Worm (Caenorhabditis elegans): ENCODE results near the gene EGAP5.1.

Gene EGAP5.1

ce11 chrX:5133980-5134379, 28.9 kb upstream of the EGAP5.1 start, which contains the start of gene tbc-7:
Gene tbc-7, plus strand, starts transcription at chrX:5134280.
- TF ChIP-seq lir-3 (tag; optimal IDR thresholded peaks at IDR 0.05) (no peak), ZK546.5 (tag; optimal IDR thresholded peaks at IDR 0.05) (no peak), spr-3 (GFP tag; optimal IDR thresholded peaks at IDR 0.05) (no peak), F10B5.3 (tag; optimal IDR thresholded peaks at IDR 0.05) (no peak), ZK337.2 (GFP tag; IDR thresholded peaks at IDR 0.05) (no peak), dpl-1 (GFP tag; optimal IDR thresholded peaks at IDR 0.05) (no peak), hif-1 (tag; optimal IDR thresholded peaks at IDR 0.05) (no peak), sdz-12 (GFP tag; optimal IDR thresholded peaks at IDR 0.05) (no peak), lin-15B (tag; optimal IDR thresholded peaks at IDR 0.05) (no peak), lin-1 (GFP tag; IDR thresholded peaks at IDR 0.05) (no peak), aha-1 (tag) (no peak), vab-7 (GFP tag; IDR thresholded peaks at IDR 0.05) (no peak), ama-1 (optimal IDR thresholded peaks at IDR 0.05) (no peak), F37D6.2 (tag; optimal IDR thresholded peaks at IDR 0.05) (no peak)

- TF ChIP-seq madf-9 (GFP tag; conservative IDR thresholded peaks at IDR 0.05), result no peak
- TF ChIP-seq hlh-11 (tag; optimal IDR thresholded peaks at IDR 0.05), result peak; percentile 9
- peak; percentile 5 for TF ChIP-seq nhr-28 (tag; optimal IDR thresholded peaks at IDR 0.05)
- peak; percentile 60 for TF ChIP-seq aha-1 (tag)
Observed at ce11 chrX:5135548-5135947, 27.3 kb upstream of the EGAP5.1 start.

DNA sequence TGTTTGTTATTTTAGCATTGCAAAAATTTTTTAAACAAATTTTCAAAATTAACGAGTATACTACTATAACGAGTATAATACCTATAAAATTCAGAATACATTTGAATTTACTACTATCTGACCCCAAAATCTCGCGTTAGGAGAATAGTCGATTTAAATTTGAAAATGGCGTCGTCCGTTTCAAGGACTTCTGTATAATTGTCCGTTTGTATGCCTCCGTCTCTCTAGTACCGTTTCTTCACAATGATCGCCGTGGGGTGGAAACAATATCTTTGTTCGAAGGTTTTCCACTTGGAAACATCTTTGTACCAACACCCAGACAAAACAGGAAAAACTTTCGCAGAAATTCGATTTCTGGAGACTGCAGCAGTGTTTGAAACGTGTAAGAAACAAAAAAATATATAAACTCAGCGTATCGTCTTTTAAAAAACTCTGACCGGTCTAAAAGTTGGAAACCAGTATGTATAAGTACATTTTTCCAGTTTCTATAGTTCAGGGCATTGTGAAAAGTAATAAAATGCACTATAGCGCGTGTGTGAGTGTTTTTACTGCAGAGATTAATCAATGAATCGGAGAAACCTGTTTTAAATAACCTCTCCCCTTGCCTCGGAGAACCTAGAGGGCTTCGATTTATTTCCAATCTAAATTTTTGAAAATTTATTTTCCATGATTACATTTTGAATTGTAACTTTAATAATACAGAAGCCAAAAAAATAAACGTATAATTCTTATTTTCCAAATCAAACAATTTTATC, 25.0 kb upstream of the EGAP5.1 start:
- TF ChIP-seq F44E2.7 (GFP tag; IDR thresholded peaks at IDR 0.05) (no peak), aha-1 (tag) (peak; percentile 69)

DNA sequence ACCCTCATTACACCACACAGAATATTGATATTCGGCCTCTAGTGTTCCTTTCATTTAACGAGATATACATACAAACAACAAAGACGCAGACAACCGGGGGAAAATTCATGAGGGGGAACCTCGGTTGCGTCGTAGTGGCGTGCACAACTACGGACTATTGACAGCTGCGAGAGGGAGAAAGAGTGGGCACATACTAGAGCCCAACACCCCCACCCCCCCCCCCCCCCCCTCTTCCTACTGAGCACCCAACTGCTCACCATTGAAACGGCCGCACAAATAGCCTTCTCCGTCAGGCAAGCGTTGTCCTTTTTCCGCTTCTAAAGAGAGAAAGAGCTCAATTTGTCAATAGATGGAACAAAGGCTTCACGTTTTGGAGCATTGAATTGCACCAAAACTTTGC, 22.7 kb upstream of the EGAP5.1 start:
- TF ChIP-seq hlh-11 (tag; optimal IDR thresholded peaks at IDR 0.05), result peak; percentile 50
- TF ChIP-seq dpl-1 (GFP tag; optimal IDR thresholded peaks at IDR 0.05), result no peak
- no peak for TF ChIP-seq nhr-11 (tag; optimal IDR thresholded peaks at IDR 0.05)
- TF ChIP-seq set-16 (GFP tag; IDR thresholded peaks at IDR 0.05), result peak; percentile 85; the same call in 1 of the 2 replicates
- no peak for TF ChIP-seq ztf-7 (tag; optimal IDR thresholded peaks at IDR 0.05)
- TF ChIP-seq skn-1 (tag; optimal IDR thresholded peaks at IDR 0.05), result no peak
- no peak for TF ChIP-seq ceh-20 (GFP tag; IDR thresholded peaks at IDR 0.05)
- no peak for TF ChIP-seq nhr-28 (tag; optimal IDR thresholded peaks at IDR 0.05)
- no peak for TF ChIP-seq ZK337.2 (GFP tag; IDR thresholded peaks at IDR 0.05)
- TF ChIP-seq lim-7 (GFP tag; IDR thresholded peaks at IDR 0.05), result no peak
- TF ChIP-seq zfp-3 (GFP tag; conservative IDR thresholded peaks at IDR 0.05), result no peak
- no peak for TF ChIP-seq F26F4.8 (GFP tag; conservative IDR thresholded peaks at IDR 0.05)
- no peak for TF ChIP-seq daf-16 (GFP tag; optimal IDR thresholded peaks at IDR 0.05)
- TF ChIP-seq daf-16 (tag; optimal IDR thresholded peaks at IDR 0.05), result no peak
- no peak for TF ChIP-seq daf-12 (tag; optimal IDR thresholded peaks at IDR 0.05)
- peak; percentile 43; the same call in 1 of the 2 replicates for TF ChIP-seq pha-4 (GFP tag; IDR thresholded peaks at IDR 0.05)
- TF ChIP-seq pha-4 (tag; optimal IDR thresholded peaks at IDR 0.05), result no peak
- no peak for TF ChIP-seq ztf-11 (tag; optimal IDR thresholded peaks at IDR 0.05)
- no peak for TF ChIP-seq egl-27 (tag; optimal IDR thresholded peaks at IDR 0.05)
- TF ChIP-seq nhr-41 (GFP tag; IDR thresholded peaks at IDR 0.05), result no peak
- TF ChIP-seq ceh-28 (tag; optimal IDR thresholded peaks at IDR 0.05), result no peak
- no peak for TF ChIP-seq pqm-1 (tag; optimal IDR thresholded peaks at IDR 0.05)
- no peak for TF ChIP-seq spr-3 (GFP tag; optimal IDR thresholded peaks at IDR 0.05)
- peak; percentile 11 for TF ChIP-seq hlh-30 (tag; optimal IDR thresholded peaks at IDR 0.05; ENCODE audit: insufficient read depth)
- peak; percentile 42; the same call in 1 of the 2 replicates for TF ChIP-seq ctbp-1 (GFP tag; IDR thresholded peaks at IDR 0.05)
- TF ChIP-seq mdl-1 (tag; optimal IDR thresholded peaks at IDR 0.05), result no peak
- TF ChIP-seq snpc-1.2 (GFP tag; IDR thresholded peaks at IDR 0.05), result no peak
- no peak for TF ChIP-seq Y105C5A.15 (GFP tag; IDR thresholded peaks at IDR 0.05)
- TF ChIP-seq saeg-2 (GFP tag; IDR thresholded peaks at IDR 0.05), result no peak
- TF ChIP-seq F44E2.7 (GFP tag; IDR thresholded peaks at IDR 0.05), result no peak
- TF ChIP-seq nhr-77 (tag; optimal IDR thresholded peaks at IDR 0.05), result no peak
- no peak for TF ChIP-seq snpc-4 (tag; optimal IDR thresholded peaks at IDR 0.05)
- no peak for TF ChIP-seq nhr-48 (tag; optimal IDR thresholded peaks at IDR 0.05)
- peak in 1 of 2 experiments; percentile 17 for TF ChIP-seq hif-1 (tag; optimal IDR thresholded peaks at IDR 0.05)
- TF ChIP-seq hmg-1.1 (GFP tag; IDR thresholded peaks at IDR 0.05), result peak; percentile 80
